Fruit fly (Drosophila melanogaster) whole organism, embryonic: ENCODE results near the gene CG10031.

Source experiments
- ATbp ChIP-seq: fragments of 200-800 bp; sonication (Bioruptor generic); optimal IDR thresholded peaks from 2 replicates; lab custom pipeline; 2017; ENCODE audit warnings: missing biosample characterization, mild to moderate bottlenecking, missing genetic modification characterization, missing genetic modification reagents
- Aef1 ChIP-seq: fragments of 200-800 bp; sonication (Bioruptor generic); IDR thresholded peaks from 3 replicates; pipeline ENCODE4 v1.3.6; 2022; ENCODE audit warnings: missing biosample characterization, missing genetic modification characterization
- CG1233 ChIP-seq: fragments of 200-800 bp; sonication (Bioruptor generic); optimal IDR thresholded peaks from 4 replicates; lab custom pipeline; 2018; ENCODE audit warnings: missing biosample characterization, mild to moderate bottlenecking, missing genetic modification characterization
- CG14860 ChIP-seq: fragments of 200-800 bp; sonication (Bioruptor generic); IDR thresholded peaks from 3 replicates; pipeline ENCODE4 v1.3.6; 2022; ENCODE audit warnings: missing biosample characterization, missing genetic modification characterization; ENCODE audit not compliant: partially characterized antibody
- CG17829 ChIP-seq: fragments of 200-800 bp; optimal IDR thresholded peaks from 2 replicates; lab custom pipeline; 2019; ENCODE audit warnings: missing biosample characterization, mild to moderate bottlenecking, missing genetic modification characterization, moderate library complexity
- CG18262 ChIP-seq: fragments of 200-800 bp; optimal IDR thresholded peaks from 3 replicates; lab custom pipeline; 2019; ENCODE audit warnings: missing biosample characterization, mild to moderate bottlenecking, missing genetic modification characterization, moderate library complexity
- CG2875 ChIP-seq: fragments of 200-800 bp; sonication (Bioruptor generic); optimal IDR thresholded peaks from 2 replicates; lab custom pipeline; 2017; ENCODE audit warnings: missing biosample characterization, mild to moderate bottlenecking, missing genetic modification characterization, missing genetic modification reagents
- CG32772 ChIP-seq: fragments of 200-800 bp; sonication (Bioruptor generic); IDR thresholded peaks from 2 replicates; pipeline ENCODE4 v1.3.6; 2022; ENCODE audit warnings: missing biosample characterization, missing genetic modification characterization
- CG3847 ChIP-seq: fragments of 200-800 bp; sonication (Bioruptor generic); IDR thresholded peaks from 2 replicates; pipeline ENCODE4 v1.3.6; 2022; ENCODE audit warnings: missing biosample characterization, missing genetic modification characterization
- CG4820 ChIP-seq: fragments of 200-800 bp; sonication (Bioruptor generic); optimal IDR thresholded peaks from 3 replicates; lab custom pipeline; 2016; ENCODE audit warnings: missing biosample characterization, missing genetic modification characterization
- CG6689 ChIP-seq: fragments of 200-800 bp; sonication (Bioruptor generic); IDR thresholded peaks from 2 replicates; pipeline ENCODE4 v1.3.6; 2022; ENCODE audit warnings: missing biosample characterization, missing genetic modification characterization
- CG7357 ChIP-seq: fragments of 200-800 bp; sonication (Bioruptor generic); IDR thresholded peaks from 3 replicates; pipeline ENCODE4 v1.3.6; 2022; ENCODE audit warnings: missing biosample characterization, missing genetic modification characterization
- CG7372 ChIP-seq: fragments of 200-800 bp; sonication (Bioruptor generic); IDR thresholded peaks from 2 replicates; pipeline ENCODE4 v1.3.6; 2022; ENCODE audit warnings: missing biosample characterization, missing genetic modification characterization
- CG8388 ChIP-seq: fragments of 200-800 bp; sonication (Bioruptor generic); optimal IDR thresholded peaks from 2 replicates; lab custom pipeline; 2019; ENCODE audit warnings: missing biosample characterization, mild to moderate bottlenecking, missing genetic modification characterization, moderate library complexity
- CG9727 ChIP-seq: fragments of 200-800 bp; sonication (Bioruptor generic); optimal IDR thresholded peaks from 3 replicates; lab custom pipeline; 2017; ENCODE audit warnings: missing biosample characterization, mild to moderate bottlenecking, missing genetic modification characterization
- CG9876 ChIP-seq: fragments of 200-800 bp; sonication (Bioruptor generic); optimal IDR thresholded peaks from 2 replicates; lab custom pipeline; 2016; ENCODE audit warnings: missing biosample characterization, missing genetic modification characterization
- Chrac-16 ChIP-seq: fragments of 200-800 bp; sonication (Bioruptor generic); optimal IDR thresholded peaks from 3 replicates; lab custom pipeline; 2016; ENCODE audit warnings: missing biosample characterization, missing genetic modification characterization
- D ChIP-seq, 2 experiments: fragments of 200-800 bp in 1 of 2; fragments of >200 bp in 1 of 2; sonication (Bioruptor generic) in 1 of 2; optimal IDR thresholded peaks; 2 replicates in 1 of 2; 3 replicates in 1 of 2; lab custom pipeline; 2017; ENCODE audit warnings: mild to moderate bottlenecking in 1 of 2, missing biosample characterization in 1 of 2, missing genetic modification characterization in 1 of 2, missing genetic modification reagents in 1 of 2
- D19A ChIP-seq: fragments of 200-800 bp; optimal IDR thresholded peaks from 3 replicates; lab custom pipeline; 2019; ENCODE audit warnings: missing biosample characterization, mild to moderate bottlenecking, missing genetic modification characterization, moderate library complexity
- Dip2 ChIP-seq: fragments of 200-800 bp; sonication (Bioruptor generic); IDR thresholded peaks from 2 replicates; pipeline ENCODE4 v1.3.6; 2022; ENCODE audit warnings: missing biosample characterization, missing genetic modification characterization
- E2f2 ChIP-seq: fragments of 200-800 bp; sonication (Bioruptor generic); IDR thresholded peaks from 2 replicates; pipeline ENCODE4 v1.3.6; 2022; ENCODE audit warnings: missing biosample characterization, missing genetic modification characterization
- Ets65A ChIP-seq: fragments of 200-800 bp; sonication (Bioruptor generic); peaks from one replicate; lab custom pipeline; 2016; ENCODE audit warnings: missing biosample characterization, missing genetic modification characterization
- HLH3B ChIP-seq: fragments of 200-800 bp; sonication (Bioruptor generic); IDR thresholded peaks from 2 replicates; pipeline ENCODE4 v1.3.6; 2022; ENCODE audit warnings: missing biosample characterization, missing genetic modification characterization
- NC2α ChIP-seq: fragments of 200-800 bp; sonication (Bioruptor generic); optimal IDR thresholded peaks from 2 replicates; lab custom pipeline; 2016; ENCODE audit warnings: missing biosample characterization, missing genetic modification characterization
- Nf-YB ChIP-seq: fragments of 200-800 bp; sonication (Bioruptor generic); optimal IDR thresholded peaks from 3 replicates; lab custom pipeline; 2019; ENCODE audit warnings: missing biosample characterization, mild to moderate bottlenecking, missing genetic modification characterization, moderate library complexity
- Sox102F ChIP-seq: fragments of 200-800 bp; sonication (Bioruptor generic); optimal IDR thresholded peaks from 2 replicates; lab custom pipeline; 2018; ENCODE audit warnings: missing biosample characterization, mild to moderate bottlenecking, missing genetic modification characterization, moderate library complexity
- Xrp1 ChIP-seq: fragments of 200-800 bp; sonication (Bioruptor generic); IDR thresholded peaks from 2 replicates; pipeline ENCODE4 v1.3.6; 2022; ENCODE audit warnings: missing biosample characterization, missing genetic modification characterization
- ara ChIP-seq: fragments of 200-800 bp; sonication (Bioruptor generic); IDR thresholded peaks from 2 replicates; pipeline ENCODE4 v1.3.6; 2022; ENCODE audit warnings: missing biosample characterization, missing genetic modification characterization
- az2 ChIP-seq: fragments of 200-800 bp; sonication (Bioruptor generic); optimal IDR thresholded peaks from 3 replicates; lab custom pipeline; 2016; ENCODE audit warnings: missing biosample characterization, missing genetic modification characterization
- bowl ChIP-seq: fragments of 200-800 bp; sonication (Bioruptor generic); IDR thresholded peaks from 2 replicates; pipeline ENCODE4 v1.3.6; 2022; ENCODE audit warnings: missing biosample characterization, missing genetic modification characterization
- chm ChIP-seq: fragments of 200-800 bp; sonication (Bioruptor generic); IDR thresholded peaks from 2 replicates; pipeline ENCODE4 v1.3.6; 2022; ENCODE audit warnings: missing biosample characterization, missing genetic modification characterization
- ci ChIP-seq: fragments of 200-800 bp; sonication (Bioruptor generic); IDR thresholded peaks from 3 replicates; pipeline ENCODE4 v1.3.6; 2022; ENCODE audit warnings: missing biosample characterization, missing genetic modification characterization
- dmrt11E ChIP-seq: fragments of 200-800 bp; sonication (Bioruptor generic); optimal IDR thresholded peaks from 3 replicates; lab custom pipeline; 2018; ENCODE audit warnings: missing biosample characterization, mild to moderate bottlenecking, missing genetic modification characterization, moderate library complexity
- ewg ChIP-seq: fragments of 200-800 bp; sonication (Bioruptor generic); optimal IDR thresholded peaks from 3 replicates; lab custom pipeline; 2017; ENCODE audit warnings: mild to moderate bottlenecking, missing biosample characterization, missing genetic modification reagents, missing genetic modification characterization
- jing ChIP-seq: fragments of 200-800 bp; sonication (Bioruptor generic); optimal IDR thresholded peaks from 2 replicates; lab custom pipeline; 2018; ENCODE audit warnings: missing biosample characterization, mild to moderate bottlenecking, missing genetic modification characterization
- lola ChIP-seq, 3 experiments: fragments of >200 bp in 2 of 3; fragments of 200-800 bp in 1 of 3; sonication (Bioruptor generic) in 1 of 3; optimal IDR thresholded peaks; 2 replicates each; lab custom pipeline; 2017 to 2019; ENCODE audit warnings: missing biosample characterization in 3 of 3, missing genetic modification characterization in 3 of 3, mild to moderate bottlenecking in 1 of 3, moderate library complexity in 1 of 3
- nerfin-1 ChIP-seq: fragments of 200-800 bp; sonication (Bioruptor generic); optimal IDR thresholded peaks from 3 replicates; lab custom pipeline; 2019; ENCODE audit warnings: missing biosample characterization, mild to moderate bottlenecking, missing genetic modification characterization, moderate library complexity
- nmo ChIP-seq: fragments of 200-800 bp; sonication (Bioruptor generic); optimal IDR thresholded peaks from 2 replicates; lab custom pipeline; 2018; ENCODE audit warnings: missing biosample characterization, mild to moderate bottlenecking, missing genetic modification characterization, moderate library complexity
- oc ChIP-seq: fragments of 200-800 bp; sonication (Bioruptor generic); optimal IDR thresholded peaks from 2 replicates; lab custom pipeline; 2018; ENCODE audit warnings: missing biosample characterization, mild to moderate bottlenecking, missing genetic modification characterization, moderate library complexity
- odd ChIP-seq: fragments of 200-800 bp; sonication (Bioruptor generic); optimal IDR thresholded peaks from 2 replicates; lab custom pipeline; 2017; ENCODE audit warnings: missing biosample characterization, mild to moderate bottlenecking, missing genetic modification characterization
- pho ChIP-seq: fragments of 200-800 bp; sonication (Bioruptor generic); optimal IDR thresholded peaks from 2 replicates; lab custom pipeline; 2016; ENCODE audit warnings: missing biosample characterization, missing genetic modification characterization
- prd ChIP-seq, 3 experiments: fragments of >200 bp in 2 of 3; fragments of 200-800 bp in 1 of 3; sonication (Bioruptor generic) in 1 of 3; optimal IDR thresholded peaks in 2 of 3; IDR thresholded peaks in 1 of 3; 2 replicates in 2 of 3; 3 replicates in 1 of 3; pipeline versions ENCODE4 v1.3.6 to Lab custom; 2017 to 2022; ENCODE audit warnings: missing biosample characterization in 1 of 3, missing genetic modification characterization in 1 of 3
- row ChIP-seq: fragments of 200-800 bp; sonication (Bioruptor generic); IDR thresholded peaks from 3 replicates; pipeline ENCODE4 v1.3.6; 2022; ENCODE audit warnings: missing biosample characterization, missing genetic modification characterization
- sens ChIP-seq: fragments of 200-800 bp; sonication (Bioruptor generic); peaks from one replicate; lab custom pipeline; 2016; ENCODE audit warnings: missing biosample characterization, missing genetic modification characterization
- sim ChIP-seq: fragments of 200-800 bp; sonication (Bioruptor generic); IDR thresholded peaks from 2 replicates; pipeline ENCODE4 v1.3.6; 2022; ENCODE audit warnings: missing biosample characterization, missing genetic modification characterization
- tap ChIP-seq: fragments of 200-800 bp; optimal IDR thresholded peaks from 3 replicates; lab custom pipeline; 2019; ENCODE audit warnings: missing biosample characterization, mild to moderate bottlenecking, missing genetic modification characterization, moderate library complexity
- ttk ChIP-seq: fragments of 200-800 bp; sonication (Bioruptor generic); IDR thresholded peaks from 2 replicates; pipeline ENCODE4 v2.1.2; 2022; ENCODE audit warnings: missing biosample characterization, missing genetic modification characterization
- vvl ChIP-seq: fragments of 200-800 bp; sonication (Bioruptor generic); IDR thresholded peaks from 2 replicates; pipeline ENCODE4 v1.3.6; 2022; ENCODE audit warnings: missing biosample characterization, missing genetic modification characterization
- zen ChIP-seq: fragments of 200-800 bp; sonication (Bioruptor generic); optimal IDR thresholded peaks from 3 replicates; lab custom pipeline; 2018; ENCODE audit warnings: missing biosample characterization, mild to moderate bottlenecking, missing genetic modification characterization, moderate library complexity

The CG10031 gene

dm6 chr2L:3675770-3676169 is 23.1 kb downstream of the CG10031 start (continued):
- TF ChIP-seq sens (GFP tag; lab: Kevin White, UChicago) (peak; percentile 89), nmo (GFP tag; lab: Kevin White, UChicago) (peak; percentile 44), pho (no peak), CG2875 (GFP tag; lab: Kevin White, UChicago) (peak; percentile 13), CG1233 (GFP tag; lab: Kevin White, UChicago) (no peak), prd (optimal IDR thresholded peaks at IDR 0.05; lab: Kevin White, UChicago) (no peak), prd (GFP tag; IDR thresholded peaks at IDR 0.05; lab: Robert Waterston, UW) (peak; percentile 71), az2 (peak; percentile 6), Nf-YB (GFP tag; lab: Kevin White, UChicago) (peak; percentile 6), D19A (tag; lab: Kevin White, UChicago) (peak; percentile 25), odd (GFP tag; lab: Kevin White, UChicago) (no peak), Aef1 (GFP tag; lab: Robert Waterston, UW) (0 out of 3 replicates have a peak, but pooled peaks have one; percentile 12), dmrt11E (tag; lab: Kevin White, UChicago) (peak; percentile 67), Dip2 (no peak), vvl (GFP tag; lab: Robert Waterston, UW) (0 out of 2 replicates have a peak, but pooled peaks have one; percentile 19), CG9727 (GFP tag; lab: Kevin White, UChicago) (peak; percentile 18), CG18262 (peak; percentile 53), nerfin-1 (tag; lab: Kevin White, UChicago) (peak; percentile 19), D (optimal IDR thresholded peaks at IDR 0.05; lab: Kevin White, UChicago) (no peak), D (GFP tag; optimal IDR thresholded peaks at IDR 0.05; lab: Kevin White, UChicago) (peak; percentile 40), bowl (GFP tag; lab: Robert Waterston, UW) (no peak), sim (GFP tag; lab: Robert Waterston, UW) (0 out of 2 replicates have a peak, but pooled peaks have one; percentile 6), CG4820 (GFP tag; lab: Kevin White, UChicago) (peak; percentile 47), CG9876 (no peak), Ets65A (GFP tag; lab: Kevin White, UChicago) (peak; percentile 77), CG7357 (GFP tag; lab: Robert Waterston, UW) (peak; percentile 37; the same call in 1 of the 3 replicates), CG6689 (peak; percentile 42), CG7372 (GFP tag; lab: Robert Waterston, UW) (0 out of 2 replicates have a peak, but pooled peaks have one; percentile 34), ara (GFP tag; lab: Robert Waterston, UW) (peak; percentile 49; the same call in 1 of the 2 replicates), lola (GFP tag; optimal IDR thresholded peaks at IDR 0.05; lab: Kevin White, UChicago) (peak in 1 of 3 experiments; percentile 72), CG3847 (GFP tag; lab: Robert Waterston, UW) (peak; percentile 10; the same call in 1 of the 2 replicates), row (GFP tag; lab: Robert Waterston, UW) (peak; percentile 61; the same call in 2 of the 3 replicates), chm (GFP tag; lab: Robert Waterston, UW) (peak; percentile 42; the same call in 1 of the 2 replicates), CG14860 (GFP tag; lab: Robert Waterston, UW) (no peak), HLH3B (GFP tag; lab: Robert Waterston, UW) (0 out of 2 replicates have a peak, but pooled peaks have one; percentile 17), jing (GFP tag; lab: Kevin White, UChicago) (peak; percentile 33), Xrp1 (peak; percentile 73), ewg (GFP tag; lab: Kevin White, UChicago) (peak; percentile 6), CG17829 (peak; percentile 52), Sox102F (peak; percentile 25), oc (tag; lab: Kevin White, UChicago) (peak; percentile 28), zen (tag; lab: Kevin White, UChicago) (peak; percentile 64), ci (GFP tag; lab: Robert Waterston, UW) (peak; percentile 69), tap (tag; lab: Kevin White, UChicago) (peak; percentile 11), ATbp (GFP tag; lab: Kevin White, UChicago) (peak; percentile 17), CG32772 (GFP tag; lab: Robert Waterston, UW) (0 out of 2 replicates have a peak, but pooled peaks have one; percentile 7), NC2α (peak; percentile 16), CG8388 (GFP tag; lab: Kevin White, UChicago) (peak; percentile 39), E2f2 (GFP tag; lab: Robert Waterston, UW) (0 out of 2 replicates have a peak, but pooled peaks have one; percentile 7), Chrac-16 (GFP tag; lab: Kevin White, UChicago) (peak; percentile 24), ttk (GFP tag; lab: Robert Waterston, UW) (0 out of 2 replicates have a peak, but pooled peaks have one; percentile 20)
